Worm (Caenorhabditis elegans): ENCODE data around the gene srh-104.

- no peak for TF ChIP-seq F22D6.2 (tag; optimal IDR thresholded peaks at IDR 0.05)
- no peak for TF ChIP-seq mel-28 (tag; optimal IDR thresholded peaks at IDR 0.05; ENCODE audit: borderline replicate concordance)
- TF ChIP-seq attf-6 (GFP tag; IDR thresholded peaks at IDR 0.05) = no peak
- TF ChIP-seq atf-7 (tag; optimal IDR thresholded peaks at IDR 0.05) = no peak
- no peak for TF ChIP-seq F49E8.2 (tag; optimal IDR thresholded peaks at IDR 0.05; ENCODE audit: insufficient read depth)
- TF ChIP-seq attf-5 (GFP tag; optimal IDR thresholded peaks at IDR 0.05) = no peak
- no peak for TF ChIP-seq ets-4 (GFP tag; optimal IDR thresholded peaks at IDR 0.05)
- TF ChIP-seq nfya-1 (tag; optimal IDR thresholded peaks at IDR 0.05; ENCODE audit: borderline replicate concordance, insufficient read depth) = no peak
- no peak for TF ChIP-seq akir-1 (GFP tag; optimal IDR thresholded peaks at IDR 0.05)
- TF ChIP-seq F52B5.7 (tag; optimal IDR thresholded peaks at IDR 0.05) = no peak
- TF ChIP-seq T26A5.8 (tag; optimal IDR thresholded peaks at IDR 0.05) = no peak
- TF ChIP-seq lin-26 (GFP tag; IDR thresholded peaks at IDR 0.05) = no peak
- no peak for TF ChIP-seq aptf-3 (GFP tag; IDR thresholded peaks at IDR 0.05)
- TF ChIP-seq lsy-27 (tag; optimal IDR thresholded peaks at IDR 0.05; ENCODE audit: borderline replicate concordance, insufficient read depth) = no peak
These were observed at the start of gene srh-104 for ce11 chrV:16244078-16244477.

Data from whole organism, young adult.